Fruit fly (Drosophila melanogaster) whole organism, embryonic: ENCODE results near the gene CG13454.

Experiments
- CG16815 ChIP-seq: fragments of 200-800 bp; sonication (Bioruptor generic); optimal IDR thresholded peaks from 3 replicates; lab custom pipeline; 2017; ENCODE audit warnings: missing biosample characterization, mild to moderate bottlenecking, missing genetic modification characterization
- CG4617 ChIP-seq: fragments of 200-800 bp; sonication (Bioruptor generic); optimal IDR thresholded peaks from 3 replicates; lab custom pipeline; 2016; ENCODE audit warnings: missing biosample characterization, missing genetic modification characterization, borderline replicate concordance
- CHES-1-like ChIP-seq: fragments of 200-800 bp; sonication (Bioruptor generic); optimal IDR thresholded peaks from 2 replicates; lab custom pipeline; 2016; ENCODE audit warnings: missing biosample characterization, missing genetic modification characterization
- Camta ChIP-seq: fragments of 200-800 bp; sonication (Bioruptor generic); optimal IDR thresholded peaks from 2 replicates; lab custom pipeline; 2016; ENCODE audit warnings: missing biosample characterization, missing genetic modification characterization
- HmgZ ChIP-seq: fragments of 200-800 bp; sonication (Bioruptor generic); optimal IDR thresholded peaks from 2 replicates; lab custom pipeline; 2018; ENCODE audit warnings: missing biosample characterization, mild to moderate bottlenecking, missing genetic modification characterization
- Ptx1 ChIP-seq: fragments of 200-800 bp; sonication (Bioruptor generic); IDR thresholded peaks from 2 replicates; pipeline ENCODE4 v1.3.6; 2022; ENCODE audit warnings: missing biosample characterization, missing genetic modification characterization
- ato ChIP-seq: fragments of 200-800 bp; sonication (Bioruptor generic); IDR thresholded peaks from 2 replicates; pipeline ENCODE4 v1.3.6; 2022; ENCODE audit warnings: missing biosample characterization, missing genetic modification characterization; ENCODE audit not compliant: partially characterized antibody
- trem ChIP-seq: fragments of 200-800 bp; optimal IDR thresholded peaks from 3 replicates; lab custom pipeline; 2019; ENCODE audit warnings: missing biosample characterization, mild to moderate bottlenecking, missing genetic modification characterization, moderate library complexity
- wek ChIP-seq: fragments of 200-800 bp; sonication (Bioruptor generic); optimal IDR thresholded peaks from 3 replicates; lab custom pipeline; 2018; ENCODE audit warnings: missing biosample characterization, mild to moderate bottlenecking, missing genetic modification characterization, moderate library complexity

dm6 chr3L:15508233-15508632 lies 8.6 kb downstream of the CG13454 start, which contains the start of gene CG7841:
- TF ChIP-seq Ptx1 (GFP tag; lab: Robert Waterston, UW) (peak; percentile 93), ato (no peak), Camta (peak; percentile 97), CHES-1-like (GFP tag; lab: Kevin White, UChicago) (peak; percentile 96), CG4617 (GFP tag; lab: Kevin White, UChicago) (peak; percentile 82), trem (tag; lab: Kevin White, UChicago) (peak; percentile 97), wek (GFP tag; lab: Kevin White, UChicago) (peak; percentile 95), HmgZ (peak; percentile 99), CG16815 (GFP tag; lab: Kevin White, UChicago) (peak; percentile 87)
